Worm (Caenorhabditis elegans) whole organism, early embryonic: ENCODE measurements around the gene ztf-7.

Experiments used
- F13C5.2 ChIP-seq: sonication (generic microtip); optimal IDR thresholded peaks from 2 replicates; lab custom pipeline; 2017; ENCODE audit warnings: mild to moderate bottlenecking, missing genetic modification characterization, inconsistent platforms, missing compliant biosample characterization
- ama-1 ChIP-seq: fragments of 150-350 bp; optimal IDR thresholded peaks from 2 replicates; lab custom pipeline; 2014
- ceh-36 ChIP-seq: sonication (generic microtip); optimal IDR thresholded peaks from 2 replicates; lab custom pipeline; 2016; ENCODE audit warnings: missing genetic modification characterization, inconsistent platforms, missing compliant biosample characterization
- hmg-4 ChIP-seq: fragments of 200-800 bp; sonication (Bioruptor generic); optimal IDR thresholded peaks from 2 replicates; lab custom pipeline; 2018; ENCODE audit warnings: mild to moderate bottlenecking, missing genetic modification characterization, missing compliant biosample characterization
- tbx-11 ChIP-seq: fragments of 200-800 bp; sonication (Bioruptor generic); IDR thresholded peaks from 2 replicates; pipeline ENCODE4 v1.3.6; 2022; ENCODE audit warnings: missing genetic modification characterization, missing compliant biosample characterization

ce11 chrV:9812216-9812615 lies 22.7 kb upstream of the ztf-7 start:
- TF ChIP-seq ama-1 (lab: Kevin White, UChicago) (no peak), tbx-11 (no peak), hmg-4 (GFP tag; lab: Kevin White, UChicago) (no peak), F13C5.2 (no peak), ceh-36 (tag; lab: Kevin White, UChicago) (no peak)
